Worm (Caenorhabditis elegans) whole organism, early embryonic: ENCODE results near the gene F53C11.4.
A peak's percentile ranks its signal among the peaks of the same experiment; 100 is the strongest.

ENCODE experiments used
- B0310.2 ChIP-seq: sonication (generic microtip); optimal IDR thresholded peaks from 2 replicates; lab custom pipeline; 2016; ENCODE audit warnings: mild to moderate bottlenecking, missing genetic modification characterization, missing compliant biosample characterization
- F13C5.2 ChIP-seq: sonication (generic microtip); optimal IDR thresholded peaks from 2 replicates; lab custom pipeline; 2017; ENCODE audit warnings: mild to moderate bottlenecking, missing genetic modification characterization, inconsistent platforms, missing compliant biosample characterization
- aly-1 ChIP-seq: sonication (generic microtip); optimal IDR thresholded peaks from 2 replicates; lab custom pipeline; 2016; ENCODE audit warnings: missing genetic modification characterization, missing compliant biosample characterization
- ama-1 ChIP-seq: fragments of 150-350 bp; optimal IDR thresholded peaks from 2 replicates; lab custom pipeline; 2014
- ceh-13 ChIP-seq: fragments of 200-800 bp; sonication (Bioruptor generic); optimal IDR thresholded peaks from 2 replicates; lab custom pipeline; 2018; ENCODE audit warnings: mild to moderate bottlenecking, missing genetic modification characterization, missing compliant biosample characterization
- ceh-36 ChIP-seq: sonication (generic microtip); optimal IDR thresholded peaks from 2 replicates; lab custom pipeline; 2016; ENCODE audit warnings: missing genetic modification characterization, inconsistent platforms, missing compliant biosample characterization
- ets-7 ChIP-seq: sonication (generic microtip); optimal IDR thresholded peaks from 2 replicates; lab custom pipeline; 2016; ENCODE audit warnings: missing genotype, missing genetic modification characterization, missing compliant biosample characterization
- flt-1 ChIP-seq: fragments of 200-800 bp; sonication (Bioruptor generic); IDR thresholded peaks from 2 replicates; pipeline ENCODE4 v1.3.6; 2022; ENCODE audit warnings: missing genetic modification characterization, missing compliant biosample characterization
- hmbx-1 ChIP-seq: sonication (generic microtip); optimal IDR thresholded peaks from 2 replicates; lab custom pipeline; 2016; ENCODE audit warnings: mild to moderate bottlenecking, missing genetic modification characterization, missing compliant biosample characterization
- hmg-4 ChIP-seq: fragments of 200-800 bp; sonication (Bioruptor generic); optimal IDR thresholded peaks from 2 replicates; lab custom pipeline; 2018; ENCODE audit warnings: mild to moderate bottlenecking, missing genetic modification characterization, missing compliant biosample characterization
- hnd-1 ChIP-seq: sonication (generic microtip); optimal IDR thresholded peaks from 2 replicates; lab custom pipeline; 2016; ENCODE audit warnings: missing genetic modification characterization, missing compliant biosample characterization
- pes-1 ChIP-seq: fragments of 200-800 bp; sonication (Bioruptor generic); IDR thresholded peaks from 2 replicates; pipeline ENCODE4 v1.3.6; 2022; ENCODE audit warnings: missing genetic modification reagents, missing genetic modification characterization, missing compliant biosample characterization
- scrt-1 ChIP-seq: fragments of 200-800 bp; sonication (Bioruptor generic); IDR thresholded peaks from 2 replicates; pipeline ENCODE4 v1.3.6; 2022; ENCODE audit warnings: missing genetic modification characterization, missing compliant biosample characterization
- sea-1 ChIP-seq: fragments of 200-800 bp; sonication (Bioruptor generic); conservative IDR thresholded peaks from 2 replicates; pipeline ENCODE4 v1.3.6; 2022; ENCODE audit warnings: missing genetic modification characterization, missing compliant biosample characterization
- tbx-11 ChIP-seq: fragments of 200-800 bp; sonication (Bioruptor generic); IDR thresholded peaks from 2 replicates; pipeline ENCODE4 v1.3.6; 2022; ENCODE audit warnings: missing genetic modification characterization, missing compliant biosample characterization
- tbx-37 ChIP-seq: fragments of 200-800 bp; sonication (Bioruptor generic); conservative IDR thresholded peaks from 2 replicates; pipeline ENCODE4 v1.3.6; 2022; ENCODE audit warnings: missing genetic modification reagents, missing genetic modification characterization, missing compliant biosample characterization
- tra-4 ChIP-seq: sonication (generic microtip); optimal IDR thresholded peaks from 2 replicates; lab custom pipeline; 2017; ENCODE audit warnings: missing genetic modification characterization, missing compliant biosample characterization

F53C11.4 gene

ce11 chrV:13787225-13787898 lies at the start of gene F53C11.4, which contains the start of gene F53C11.5:
Gene F53C11.4 (minus strand): TSS chrV:13787352.
Gene F53C11.5 (plus strand): TSS chrV:13787549.
- TF ChIP-seq B0310.2 (tag; lab: Kevin White, UChicago) = no peak
- no peak for TF ChIP-seq ceh-36 (tag; lab: Kevin White, UChicago)
- no peak for TF ChIP-seq hnd-1 (tag; lab: Kevin White, UChicago)
- TF ChIP-seq tra-4 (tag; lab: Kevin White, UChicago) = no peak
- no peak for TF ChIP-seq ets-7
- TF ChIP-seq sea-1 (GFP tag; lab: Robert Waterston, UW) = no peak
- TF ChIP-seq ceh-13 (GFP tag; lab: Kevin White, UChicago) = no peak

- TF ChIP-seq F13C5.2 = no peak
- no peak for TF ChIP-seq tbx-37 (GFP tag; lab: Robert Waterston, UW)
- no peak for TF ChIP-seq ama-1
- no peak for TF ChIP-seq hnd-1 (tag; lab: Kevin White, UChicago)
- TF ChIP-seq ets-7 = no peak
- TF ChIP-seq scrt-1 (GFP tag; lab: Robert Waterston, UW) = no peak
- no peak for TF ChIP-seq tra-4 (tag; lab: Kevin White, UChicago)
- no peak for TF ChIP-seq flt-1 (GFP tag; lab: Robert Waterston, UW)
- TF ChIP-seq hmbx-1 (tag; lab: Kevin White, UChicago) = no peak
Measured at ce11 chrV:13833951-13834350, 46.8 kb upstream of the F53C11.4 start, which contains the start of gene srx-129. Gene srx-129 (plus strand): TSS chrV:13834251.

- no peak for TF ChIP-seq aly-1
Measured at ce11 chrV:13830813-13831212, 43.7 kb upstream of the F53C11.4 start, which contains the start of gene str-165. Gene str-165 (plus strand): TSS chrV:13831113.

- TF ChIP-seq tbx-37 (GFP tag; lab: Robert Waterston, UW) (no peak), ceh-13 (GFP tag; lab: Kevin White, UChicago) (no peak), F13C5.2 (no peak), pes-1 (GFP tag; lab: Robert Waterston, UW) (no peak), ama-1 (no peak)
Measured at ce11 chrV:13827920-13828319, 40.8 kb upstream of the F53C11.4 start, which contains the start of gene nrf-5. Gene nrf-5 (plus strand): TSS chrV:13828267.

- TF ChIP-seq flt-1 (GFP tag; lab: Robert Waterston, UW) = no peak
- no peak for TF ChIP-seq hmbx-1 (tag; lab: Kevin White, UChicago)
- TF ChIP-seq ets-7 = no peak
- no peak for TF ChIP-seq B0310.2 (tag; lab: Kevin White, UChicago)
- TF ChIP-seq tra-4 (tag; lab: Kevin White, UChicago) = no peak
- TF ChIP-seq sea-1 (GFP tag; lab: Robert Waterston, UW) = no peak
- no peak for TF ChIP-seq ceh-36 (tag; lab: Kevin White, UChicago)
- no peak for TF ChIP-seq scrt-1 (GFP tag; lab: Robert Waterston, UW)
- no peak for TF ChIP-seq ceh-13 (GFP tag; lab: Kevin White, UChicago)
- no peak for TF ChIP-seq aly-1
- TF ChIP-seq hnd-1 (tag; lab: Kevin White, UChicago) = no peak
- no peak for TF ChIP-seq pes-1 (GFP tag; lab: Robert Waterston, UW)
- TF ChIP-seq ama-1 = no peak
- no peak for TF ChIP-seq tbx-37 (GFP tag; lab: Robert Waterston, UW)
- TF ChIP-seq F13C5.2 = no peak
- TF ChIP-seq hmg-4 (GFP tag; lab: Kevin White, UChicago) = no peak
- TF ChIP-seq tbx-11 (GFP tag; lab: Robert Waterston, UW) = no peak
Measured at ce11 chrV:13822752-13823151, 35.6 kb upstream of the F53C11.4 start, which contains the start of gene hpo-31. Gene hpo-31 (plus strand): TSS chrV:13823052.

ce11 chrV:13818824-13819408 lies 31.8 kb upstream of the F53C11.4 start, which contains the start of gene sel-10:
Gene sel-10 (plus strand): TSS chrV:13819361.
- TF ChIP-seq F13C5.2 (peak; percentile 30), ama-1 (no peak), sea-1 (GFP tag; lab: Robert Waterston, UW) (no peak)

- TF ChIP-seq pes-1 (GFP tag; lab: Robert Waterston, UW) = no peak
- no peak for TF ChIP-seq flt-1 (GFP tag; lab: Robert Waterston, UW)
- TF ChIP-seq hnd-1 (tag; lab: Kevin White, UChicago) = no peak
- no peak for TF ChIP-seq ama-1
- no peak for TF ChIP-seq B0310.2 (tag; lab: Kevin White, UChicago)
- TF ChIP-seq scrt-1 (GFP tag; lab: Robert Waterston, UW) = no peak
- TF ChIP-seq hmbx-1 (tag; lab: Kevin White, UChicago) = no peak
- no peak for TF ChIP-seq ets-7
- TF ChIP-seq tbx-37 (GFP tag; lab: Robert Waterston, UW) = no peak
- no peak for TF ChIP-seq tra-4 (tag; lab: Kevin White, UChicago)
- no peak for TF ChIP-seq F13C5.2
- no peak for TF ChIP-seq tbx-11 (GFP tag; lab: Robert Waterston, UW)
- TF ChIP-seq sea-1 (GFP tag; lab: Robert Waterston, UW) = no peak
- TF ChIP-seq ceh-13 (GFP tag; lab: Kevin White, UChicago) = no peak
- TF ChIP-seq hmg-4 (GFP tag; lab: Kevin White, UChicago) = no peak
- TF ChIP-seq ceh-36 (tag; lab: Kevin White, UChicago) = no peak
- TF ChIP-seq aly-1 = no peak
Measured at ce11 chrV:13816877-13817276, 29.7 kb upstream of the F53C11.4 start, which contains the start of gene F55B12.2. Gene F55B12.2 (minus strand): TSS chrV:13816977.

ce11 chrV:13812931-13813330 lies 25.8 kb upstream of the F53C11.4 start, which contains the start of gene ceh-24:
Gene ceh-24 (plus strand): TSS chrV:13813231.
- TF ChIP-seq tra-4 (tag; lab: Kevin White, UChicago) (no peak), B0310.2 (tag; lab: Kevin White, UChicago) (no peak), hmg-4 (GFP tag; lab: Kevin White, UChicago) (no peak), hmbx-1 (tag; lab: Kevin White, UChicago) (no peak), hnd-1 (tag; lab: Kevin White, UChicago) (no peak), sea-1 (GFP tag; lab: Robert Waterston, UW) (no peak), ceh-13 (GFP tag; lab: Kevin White, UChicago) (no peak), ama-1 (no peak), tbx-11 (GFP tag; lab: Robert Waterston, UW) (no peak), pes-1 (GFP tag; lab: Robert Waterston, UW) (no peak), ceh-36 (tag; lab: Kevin White, UChicago) (no peak), tbx-37 (GFP tag; lab: Robert Waterston, UW) (no peak), aly-1 (no peak), F13C5.2 (no peak)
